Fruit fly (Drosophila melanogaster) whole organism, embryonic: ENCODE data around the gene CG14062.

Experiments
- ATbp ChIP-seq: fragments of 200-800 bp; sonication (Bioruptor generic); optimal IDR thresholded peaks from 2 replicates; lab custom pipeline; 2017; ENCODE audit warnings: missing biosample characterization, mild to moderate bottlenecking, missing genetic modification characterization, missing genetic modification reagents
- CG13296 ChIP-seq: fragments of 200-800 bp; sonication (Bioruptor generic); optimal IDR thresholded peaks from 3 replicates; lab custom pipeline; 2018; ENCODE audit warnings: missing biosample characterization, mild to moderate bottlenecking, missing genetic modification characterization
- CG14860 ChIP-seq: fragments of 200-800 bp; sonication (Bioruptor generic); IDR thresholded peaks from 3 replicates; pipeline ENCODE4 v1.3.6; 2022; ENCODE audit warnings: missing biosample characterization, missing genetic modification characterization; ENCODE audit not compliant: partially characterized antibody
- CG15514 ChIP-seq: fragments of 200-800 bp; sonication (Bioruptor generic); optimal IDR thresholded peaks from 3 replicates; lab custom pipeline; 2017; ENCODE audit warnings: missing biosample characterization, missing genetic modification characterization, mild to moderate bottlenecking, moderate library complexity, missing genetic modification reagents
- CG16779 ChIP-seq: fragments of 200-800 bp; sonication (Bioruptor generic); IDR thresholded peaks from 2 replicates; pipeline ENCODE4 v1.3.6; 2022; ENCODE audit warnings: missing biosample characterization, missing genetic modification characterization
- CG17829 ChIP-seq: fragments of 200-800 bp; optimal IDR thresholded peaks from 2 replicates; lab custom pipeline; 2019; ENCODE audit warnings: missing biosample characterization, mild to moderate bottlenecking, missing genetic modification characterization, moderate library complexity
- CG2889 ChIP-seq: fragments of 200-800 bp; sonication (Bioruptor generic); IDR thresholded peaks from 3 replicates; pipeline ENCODE4 v1.3.6; 2022; ENCODE audit warnings: missing biosample characterization, missing genetic modification characterization
- CG7271 ChIP-seq: fragments of 200-800 bp; sonication (Bioruptor generic); optimal IDR thresholded peaks from 2 replicates; lab custom pipeline; 2018; ENCODE audit warnings: missing biosample characterization, mild to moderate bottlenecking, missing genetic modification characterization, moderate library complexity
- CG7556 ChIP-seq: fragments of 200-800 bp; sonication (Bioruptor generic); optimal IDR thresholded peaks from 2 replicates; lab custom pipeline; 2017; ENCODE audit warnings: missing biosample characterization, mild to moderate bottlenecking, missing genetic modification characterization
- CkIIα-i1 ChIP-seq: fragments of 200-800 bp; sonication (Bioruptor generic); IDR thresholded peaks from 2 replicates; pipeline ENCODE4 v1.3.6; 2022; ENCODE audit warnings: missing biosample characterization, missing genetic modification characterization
- Dbx ChIP-seq: fragments of 200-800 bp; sonication (Bioruptor generic); IDR thresholded peaks from 3 replicates; pipeline ENCODE4 v1.3.6; 2022; ENCODE audit warnings: missing biosample characterization, missing genetic modification characterization
- Dll ChIP-seq: fragments of 200-800 bp; sonication (Bioruptor generic); IDR thresholded peaks from 4 replicates; pipeline ENCODE4 v1.3.6; 2022; ENCODE audit warnings: missing biosample characterization, missing genetic modification characterization; ENCODE audit not compliant: partially characterized antibody
- Dref ChIP-seq: fragments of 200-800 bp; sonication (Bioruptor generic); IDR thresholded peaks from 2 replicates; pipeline ENCODE4 v1.3.6; 2022; ENCODE audit warnings: missing biosample characterization, missing genetic modification characterization
- HmgZ ChIP-seq: fragments of 200-800 bp; sonication (Bioruptor generic); optimal IDR thresholded peaks from 2 replicates; lab custom pipeline; 2018; ENCODE audit warnings: missing biosample characterization, mild to moderate bottlenecking, missing genetic modification characterization
- Lpt ChIP-seq: fragments of >200 bp; optimal IDR thresholded peaks from 2 replicates; lab custom pipeline; 2018; ENCODE audit warnings: missing biosample characterization, missing genetic modification characterization
- Pdp1 ChIP-seq, 2 experiments: fragments of 200-800 bp; sonication (Bioruptor generic); optimal IDR thresholded peaks; 3 replicates each; lab custom pipeline; 2016; ENCODE audit warnings: missing biosample characterization in 2 of 2, missing genetic modification characterization in 2 of 2, mild to moderate bottlenecking in 1 of 2, moderate library complexity in 1 of 2
- Poxn ChIP-seq: fragments of 200-800 bp; sonication (Bioruptor generic); IDR thresholded peaks from 2 replicates; pipeline ENCODE4 v1.3.6; 2022; ENCODE audit warnings: missing biosample characterization, missing genetic modification characterization
- Taf1 ChIP-seq: fragments of 200-800 bp; sonication (Bioruptor generic); IDR thresholded peaks from 2 replicates; pipeline ENCODE4 v1.3.6; 2022; ENCODE audit warnings: missing biosample characterization, missing genetic modification characterization
- Vsx1 ChIP-seq: fragments of 200-800 bp; sonication (Bioruptor generic); optimal IDR thresholded peaks from 2 replicates; lab custom pipeline; 2017; ENCODE audit warnings: missing biosample characterization, mild to moderate bottlenecking, missing genetic modification characterization, missing genetic modification reagents
- Xbp1 ChIP-seq: fragments of 200-800 bp; sonication (Bioruptor generic); optimal IDR thresholded peaks from 3 replicates; lab custom pipeline; 2016; ENCODE audit warnings: missing biosample characterization, mild to moderate bottlenecking, missing genetic modification characterization
- YL-1 ChIP-seq: fragments of 200-800 bp; sonication (Bioruptor generic); optimal IDR thresholded peaks from 3 replicates; lab custom pipeline; 2017; ENCODE audit warnings: missing biosample characterization, mild to moderate bottlenecking, missing genetic modification characterization
- ash1 ChIP-seq: fragments of 200-800 bp; sonication (Bioruptor generic); optimal IDR thresholded peaks from 2 replicates; lab custom pipeline; 2018; ENCODE audit warnings: missing biosample characterization, mild to moderate bottlenecking, missing genetic modification characterization
- ato ChIP-seq: fragments of 200-800 bp; sonication (Bioruptor generic); IDR thresholded peaks from 2 replicates; pipeline ENCODE4 v1.3.6; 2022; ENCODE audit warnings: missing biosample characterization, missing genetic modification characterization; ENCODE audit not compliant: partially characterized antibody
- bbx ChIP-seq: fragments of 200-800 bp; sonication (Bioruptor generic); IDR thresholded peaks from 2 replicates; pipeline ENCODE4 v1.3.6; 2022; ENCODE audit warnings: missing biosample characterization, missing genetic modification characterization; ENCODE audit not compliant: partially characterized antibody
- bowl ChIP-seq: fragments of 200-800 bp; sonication (Bioruptor generic); IDR thresholded peaks from 2 replicates; pipeline ENCODE4 v1.3.6; 2022; ENCODE audit warnings: missing biosample characterization, missing genetic modification characterization
- cad ChIP-seq: fragments of >200 bp; optimal IDR thresholded peaks from 2 replicates; lab custom pipeline; 2017; ENCODE audit warnings: missing biosample characterization, missing genetic modification characterization
- dan ChIP-seq: fragments of 200-800 bp; sonication (Bioruptor generic); IDR thresholded peaks from 2 replicates; pipeline ENCODE4 v1.3.6; 2022; ENCODE audit warnings: missing biosample characterization, missing genetic modification characterization
- emc ChIP-seq: fragments of 200-800 bp; sonication (Bioruptor generic); optimal IDR thresholded peaks from 2 replicates; lab custom pipeline; 2016; ENCODE audit warnings: missing biosample characterization, missing genetic modification characterization
- ems ChIP-seq: fragments of 200-800 bp; sonication (Bioruptor generic); optimal IDR thresholded peaks from 3 replicates; lab custom pipeline; 2016; ENCODE audit warnings: missing biosample characterization, missing genetic modification characterization
- exex ChIP-seq: fragments of 200-800 bp; sonication (Bioruptor generic); optimal IDR thresholded peaks from 4 replicates; lab custom pipeline; 2018; ENCODE audit warnings: missing biosample characterization, mild to moderate bottlenecking, missing genetic modification characterization, moderate library complexity
- fd102C ChIP-seq: fragments of 200-800 bp; sonication (Bioruptor generic); optimal IDR thresholded peaks from 2 replicates; lab custom pipeline; 2018; ENCODE audit warnings: missing biosample characterization, mild to moderate bottlenecking, missing genetic modification characterization, moderate library complexity
- fd96Cb ChIP-seq: fragments of 200-800 bp; sonication (Bioruptor generic); optimal IDR thresholded peaks from 2 replicates; lab custom pipeline; 2018; ENCODE audit warnings: missing biosample characterization, mild to moderate bottlenecking, missing genetic modification characterization, moderate library complexity
- grau ChIP-seq: fragments of 200-800 bp; optimal IDR thresholded peaks from 3 replicates; lab custom pipeline; 2019; ENCODE audit warnings: missing biosample characterization, mild to moderate bottlenecking, missing genetic modification characterization, moderate library complexity
- ind ChIP-seq: fragments of 200-800 bp; sonication (Bioruptor generic); optimal IDR thresholded peaks from 3 replicates; lab custom pipeline; 2016; ENCODE audit warnings: missing biosample characterization, missing genetic modification characterization
- jing ChIP-seq: fragments of 200-800 bp; sonication (Bioruptor generic); optimal IDR thresholded peaks from 2 replicates; lab custom pipeline; 2018; ENCODE audit warnings: missing biosample characterization, mild to moderate bottlenecking, missing genetic modification characterization
- klu ChIP-seq: fragments of 200-800 bp; sonication (Bioruptor generic); IDR thresholded peaks from 2 replicates; pipeline ENCODE4 v1.3.6; 2022; ENCODE audit warnings: missing biosample characterization, missing genetic modification characterization
- phol ChIP-seq: fragments of 200-800 bp; sonication (Bioruptor generic); optimal IDR thresholded peaks from 3 replicates; lab custom pipeline; 2018; ENCODE audit warnings: missing biosample characterization, mild to moderate bottlenecking, missing genetic modification characterization, moderate library complexity
- pnt ChIP-seq: fragments of 200-800 bp; sonication (Bioruptor generic); optimal IDR thresholded peaks from 3 replicates; lab custom pipeline; 2016; ENCODE audit warnings: missing biosample characterization, missing genetic modification characterization
- seq ChIP-seq: fragments of 200-800 bp; sonication (Bioruptor generic); IDR thresholded peaks from 2 replicates; pipeline ENCODE4 v1.3.6; 2022; ENCODE audit warnings: missing biosample characterization, missing genetic modification characterization
- sima ChIP-seq: fragments of 200-800 bp; sonication (Bioruptor generic); optimal IDR thresholded peaks from 2 replicates; lab custom pipeline; 2016; ENCODE audit warnings: missing biosample characterization, missing genetic modification characterization
- tin ChIP-seq: fragments of 200-800 bp; sonication (Bioruptor generic); optimal IDR thresholded peaks from 3 replicates; lab custom pipeline; 2016; ENCODE audit warnings: missing biosample characterization, missing genetic modification characterization
- trem ChIP-seq: fragments of 200-800 bp; optimal IDR thresholded peaks from 3 replicates; lab custom pipeline; 2019; ENCODE audit warnings: missing biosample characterization, mild to moderate bottlenecking, missing genetic modification characterization, moderate library complexity
- twi ChIP-seq: fragments of 200-800 bp; optimal IDR thresholded peaks from 2 replicates; lab custom pipeline; 2019; ENCODE audit warnings: missing biosample characterization, mild to moderate bottlenecking, missing genetic modification characterization, moderate library complexity
- vvl ChIP-seq: fragments of 200-800 bp; sonication (Bioruptor generic); IDR thresholded peaks from 2 replicates; pipeline ENCODE4 v1.3.6; 2022; ENCODE audit warnings: missing biosample characterization, missing genetic modification characterization

The CG14062 gene

dm6 chr3R:28672134-28672533 lies 29.4 kb upstream of the CG14062 start (continued):
- TF ChIP-seq Dll (GFP tag; lab: Robert Waterston, UW) (no peak), pnt (GFP tag; lab: Kevin White, UChicago) (peak; percentile 84), Vsx1 (peak; percentile 42), cad (no peak), ato (GFP tag; lab: Robert Waterston, UW) (no peak), ems (GFP tag; lab: Kevin White, UChicago) (peak; percentile 69), grau (tag; lab: Kevin White, UChicago) (peak; percentile 81), Lpt (GFP tag; lab: Kevin White, UChicago) (no peak), ind (peak; percentile 84), CG14860 (GFP tag; lab: Robert Waterston, UW) (no peak), CG13296 (GFP tag; lab: Kevin White, UChicago) (peak; percentile 23), tin (GFP tag; lab: Kevin White, UChicago) (peak; percentile 93), HmgZ (peak; percentile 84)

- TF ChIP-seq Taf1 (GFP tag; lab: Robert Waterston, UW), result no peak
- TF ChIP-seq jing (GFP tag; lab: Kevin White, UChicago), result no peak
- no peak for TF ChIP-seq trem (tag; lab: Kevin White, UChicago)
- TF ChIP-seq CkIIα-i1 (GFP tag; lab: Robert Waterston, UW), result no peak
- no peak for TF ChIP-seq Xbp1
- no peak for TF ChIP-seq dan (GFP tag; lab: Robert Waterston, UW)
- TF ChIP-seq bbx (GFP tag; lab: Robert Waterston, UW), result no peak
- TF ChIP-seq klu (GFP tag; lab: Robert Waterston, UW), result no peak
- no peak for TF ChIP-seq Pdp1 (GFP tag; optimal IDR thresholded peaks at IDR 0.05; lab: Kevin White, UChicago)
- no peak for TF ChIP-seq emc
- no peak for TF ChIP-seq CG7271 (tag; lab: Kevin White, UChicago)
- no peak for TF ChIP-seq exex (tag; lab: Kevin White, UChicago)
- TF ChIP-seq CG7556 (GFP tag; lab: Kevin White, UChicago), result no peak
- no peak for TF ChIP-seq CG16779 (GFP tag; lab: Robert Waterston, UW)
These were observed 27.7 kb upstream of the CG14062 start, which contains the start of gene Sid for dm6 chr3R:28670404-28670803. Gene Sid, plus strand, starts transcription at chr3R:28670704.

dm6 chr3R:28668854-28669253 lies 26.2 kb upstream of the CG14062 start, which contains the start of gene CG33346:
Gene CG33346, plus strand, starts transcription at chr3R:28669233.
- TF ChIP-seq vvl (GFP tag; lab: Robert Waterston, UW) (no peak), Dbx (no peak), phol (tag; lab: Kevin White, UChicago) (no peak), twi (tag; lab: Kevin White, UChicago) (no peak), seq (no peak), CG17829 (tag; lab: Kevin White, UChicago) (no peak), sima (GFP tag; lab: Kevin White, UChicago) (no peak), CG15514 (GFP tag; lab: Kevin White, UChicago) (no peak), bowl (no peak), CG2889 (GFP tag; lab: Robert Waterston, UW) (no peak), Dref (GFP tag; lab: Robert Waterston, UW) (no peak), fd96Cb (tag; lab: Kevin White, UChicago) (no peak), fd102C (GFP tag; lab: Kevin White, UChicago) (no peak), Poxn (GFP tag; lab: Robert Waterston, UW) (no peak), ATbp (no peak), YL-1 (GFP tag; lab: Kevin White, UChicago) (no peak), ash1 (GFP tag; lab: Kevin White, UChicago) (no peak)
- TF ChIP-seq, all 482 proteins: peak for 0
